Worm (Caenorhabditis elegans): ENCODE measurements around the gene M04D8.5.
"Not testable (repeated sequence)": the region's sequence is repeated elsewhere in the genome, so short reads cannot be mapped to it uniquely, and the experiment has no call there.

Gene M04D8.5

ce11 chrIII:10053312-10053711, 20.2 kb upstream of the M04D8.5 start, which contains the start of gene T16G12.12:
T16G12.12 (plus strand) TSS chrIII:10053612.
- TF ChIP-seq ceh-43 (GFP tag; optimal IDR thresholded peaks at IDR 0.05); sptf-1 (tag; optimal IDR thresholded peaks at IDR 0.05); lsy-2 (tag; optimal IDR thresholded peaks at IDR 0.05): not testable (repeated sequence)

- TF ChIP-seq drap-1 (GFP tag; optimal IDR thresholded peaks at IDR 0.05); mep-1 (tag; optimal IDR thresholded peaks at IDR 0.05); nhr-2 (tag; optimal IDR thresholded peaks at IDR 0.05): not testable (repeated sequence)
These were observed 17.2 kb upstream of the M04D8.5 start, which contains the start of gene T16G12.3 for ce11 chrIII:10050321-10050720. T16G12.3 (plus strand) TSS chrIII:10050621.

ce11 chrIII:10049682-10050081, 16.6 kb upstream of the M04D8.5 start, which contains the start of gene T16G12.1:
T16G12.1 (minus strand) TSS chrIII:10049857.
- TF ChIP-seq drap-1 (GFP tag; optimal IDR thresholded peaks at IDR 0.05), result no peak
- TF ChIP-seq ztf-11 (tag; optimal IDR thresholded peaks at IDR 0.05), result no peak
- TF ChIP-seq nhr-76 (tag; optimal IDR thresholded peaks at IDR 0.05), result no peak
- TF ChIP-seq nhr-28 (tag; optimal IDR thresholded peaks at IDR 0.05), result no peak

- TF ChIP-seq lsy-2 (tag; optimal IDR thresholded peaks at IDR 0.05) (no peak), zip-8 (tag; optimal IDR thresholded peaks at IDR 0.05) (no peak), lin-13 (tag; optimal IDR thresholded peaks at IDR 0.05) (no peak), sptf-1 (tag; optimal IDR thresholded peaks at IDR 0.05) (no peak), bed-3 (GFP tag; optimal IDR thresholded peaks at IDR 0.05) (no peak), hlh-1 (tag; optimal IDR thresholded peaks at IDR 0.05) (no peak), unc-120 (tag; optimal IDR thresholded peaks at IDR 0.05; ENCODE audit: poor library complexity, severe bottlenecking) (no peak), drap-1 (GFP tag; optimal IDR thresholded peaks at IDR 0.05) (no peak), nhr-237 (tag; optimal IDR thresholded peaks at IDR 0.05) (no peak), nhr-12 (tag; optimal IDR thresholded peaks at IDR 0.05) (no peak), cnd-1 (tag; optimal IDR thresholded peaks at IDR 0.05) (no peak), ceh-39 (tag; optimal IDR thresholded peaks at IDR 0.05) (no peak)
These were observed 6.9 kb upstream of the M04D8.5 start, which contains the start of gene T16G12.7 for ce11 chrIII:10040013-10040412. T16G12.7 (minus strand) TSS chrIII:10040113.

ce11 chrIII:10037150-10037549, 4.0 kb upstream of the M04D8.5 start, which contains the start of gene M04D8.7:
M04D8.7 (plus strand) TSS chrIII:10037450.
- TF ChIP-seq zip-8 (tag; optimal IDR thresholded peaks at IDR 0.05) (no peak), bed-3 (GFP tag; optimal IDR thresholded peaks at IDR 0.05) (no peak), mab-5 (tag; optimal IDR thresholded peaks at IDR 0.05) (no peak), snpc-4 (tag; optimal IDR thresholded peaks at IDR 0.05) (no peak), mls-2 (tag; optimal IDR thresholded peaks at IDR 0.05) (no peak), unc-39 (tag; optimal IDR thresholded peaks at IDR 0.05) (no peak), nhr-12 (tag; optimal IDR thresholded peaks at IDR 0.05) (no peak), nhr-2 (tag; optimal IDR thresholded peaks at IDR 0.05) (no peak), unc-120 (tag; optimal IDR thresholded peaks at IDR 0.05; ENCODE audit: poor library complexity, severe bottlenecking) (no peak)

ce11 chrIII:10035783-10036182, 2.7 kb upstream of the M04D8.5 start, which contains the start of gene xbx-3:
xbx-3 (plus strand) TSS chrIII:10035945.
- TF ChIP-seq nhr-28 (tag; optimal IDR thresholded peaks at IDR 0.05), result no peak
- TF ChIP-seq nhr-76 (tag; optimal IDR thresholded peaks at IDR 0.05), result no peak
- TF ChIP-seq unc-62 (GFP tag; optimal IDR thresholded peaks at IDR 0.05), result no peak
- TF ChIP-seq elt-3 (tag; optimal IDR thresholded peaks at IDR 0.05), result no peak
- TF ChIP-seq snpc-4 (tag; optimal IDR thresholded peaks at IDR 0.05), result no peak
- no peak for TF ChIP-seq sptf-1 (tag; optimal IDR thresholded peaks at IDR 0.05)
- no peak for TF ChIP-seq mls-2 (tag; optimal IDR thresholded peaks at IDR 0.05)
- no peak for TF ChIP-seq zip-8 (tag; optimal IDR thresholded peaks at IDR 0.05)
- no peak for TF ChIP-seq ham-2 (GFP tag; optimal IDR thresholded peaks at IDR 0.05)
- no peak for TF ChIP-seq elt-1 (tag; optimal IDR thresholded peaks at IDR 0.05; ENCODE audit: borderline replicate concordance, insufficient read depth)
- TF ChIP-seq ceh-43 (GFP tag; optimal IDR thresholded peaks at IDR 0.05), result no peak
- TF ChIP-seq unc-39 (tag; optimal IDR thresholded peaks at IDR 0.05), result no peak
- TF ChIP-seq sem-2 (GFP tag; optimal IDR thresholded peaks at IDR 0.05), result no peak
- no peak for TF ChIP-seq mep-1 (tag; optimal IDR thresholded peaks at IDR 0.05)
- TF ChIP-seq nhr-12 (tag; optimal IDR thresholded peaks at IDR 0.05), result no peak

- TF ChIP-seq mls-2 (tag; optimal IDR thresholded peaks at IDR 0.05) (no peak), mep-1 (tag; optimal IDR thresholded peaks at IDR 0.05) (no peak), zip-8 (tag; optimal IDR thresholded peaks at IDR 0.05) (no peak), sptf-1 (tag; optimal IDR thresholded peaks at IDR 0.05) (no peak), ceh-83 (GFP tag; optimal IDR thresholded peaks at IDR 0.05) (no peak), cnd-1 (tag; optimal IDR thresholded peaks at IDR 0.05) (no peak), unc-120 (tag; optimal IDR thresholded peaks at IDR 0.05; ENCODE audit: poor library complexity, severe bottlenecking) (no peak), bed-3 (GFP tag; optimal IDR thresholded peaks at IDR 0.05) (no peak), elt-3 (tag; optimal IDR thresholded peaks at IDR 0.05) (no peak), lsy-2 (tag; optimal IDR thresholded peaks at IDR 0.05) (no peak), lin-32 (GFP tag; optimal IDR thresholded peaks at IDR 0.05) (no peak), snpc-4 (tag; optimal IDR thresholded peaks at IDR 0.05) (no peak), M03D4.4 (tag; optimal IDR thresholded peaks at IDR 0.05) (no peak), elt-1 (tag; optimal IDR thresholded peaks at IDR 0.05; ENCODE audit: borderline replicate concordance, insufficient read depth) (no peak), lin-13 (tag; optimal IDR thresholded peaks at IDR 0.05) (no peak), unc-62 (GFP tag; optimal IDR thresholded peaks at IDR 0.05) (no peak), hlh-1 (tag; optimal IDR thresholded peaks at IDR 0.05) (no peak), nhr-12 (tag; optimal IDR thresholded peaks at IDR 0.05) (no peak), sem-2 (GFP tag; optimal IDR thresholded peaks at IDR 0.05) (no peak), ceh-39 (tag; optimal IDR thresholded peaks at IDR 0.05) (no peak)
These were observed 768 bp upstream of the M04D8.5 start, which contains the start of gene M04D8.8 for ce11 chrIII:10033881-10034280. M04D8.8 (plus strand) TSS chrIII:10034181.

All from whole organism, mixed stage, embryonic.